Worm (Caenorhabditis elegans): ENCODE measurements around the gene F28C1.1.
A peak's percentile ranks its signal among the peaks of the same experiment; 100 is the strongest.

The F28C1.1 gene

DNA sequence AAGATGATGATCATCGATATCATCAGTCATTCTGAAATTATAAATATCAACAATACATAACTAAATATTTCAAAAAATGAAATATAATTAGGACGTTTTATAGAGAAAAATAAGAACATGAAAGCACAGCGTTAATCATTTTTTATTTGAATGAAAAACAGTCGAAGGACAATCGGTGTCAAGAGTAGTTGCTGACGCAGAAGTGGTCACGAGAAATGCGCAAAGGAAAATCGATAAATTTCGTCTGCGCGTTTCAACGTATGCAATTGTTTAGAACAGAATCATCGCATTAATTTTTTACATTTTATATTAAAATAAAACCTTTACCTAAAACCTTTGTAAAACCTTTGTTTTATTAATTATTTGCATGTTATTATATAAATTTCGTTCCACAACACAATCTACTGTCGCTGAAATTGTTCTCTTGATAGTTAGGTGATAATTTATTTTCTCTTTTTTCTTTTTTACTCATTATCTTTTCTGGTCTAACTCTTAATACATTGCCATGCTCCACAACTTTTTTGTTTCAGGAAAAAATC lies 47.2 kb downstream of the F28C1.1 start, which contains the start of the genes W04D2.4 and rbm-25:
Gene W04D2.4 (minus strand): TSS at position 31 of the 539 bp plus-strand sequence.
Gene rbm-25 (plus strand): TSS at position 489 of the 539 bp plus-strand sequence.
- TF ChIP-seq ztf-11 (tag; optimal IDR thresholded peaks at IDR 0.05), result no peak
- TF ChIP-seq hlh-1 (tag; optimal IDR thresholded peaks at IDR 0.05), result no peak
- no peak for TF ChIP-seq nhr-28 (tag; optimal IDR thresholded peaks at IDR 0.05)
- TF ChIP-seq ces-1 (GFP tag; optimal IDR thresholded peaks at IDR 0.05), result peak; percentile 58
- peak; percentile 60 for TF ChIP-seq lsy-2 (tag; optimal IDR thresholded peaks at IDR 0.05)
- no peak for TF ChIP-seq nhr-12 (tag; optimal IDR thresholded peaks at IDR 0.05)
- TF ChIP-seq nhr-2 (tag; optimal IDR thresholded peaks at IDR 0.05), result peak; percentile 11
- peak; percentile 49 for TF ChIP-seq nhr-237 (tag; optimal IDR thresholded peaks at IDR 0.05)
- peak; percentile 77 for TF ChIP-seq ceh-39 (tag; optimal IDR thresholded peaks at IDR 0.05)
- no peak for TF ChIP-seq ham-2 (GFP tag; optimal IDR thresholded peaks at IDR 0.05)
- TF ChIP-seq pha-4 (tag; optimal IDR thresholded peaks at IDR 0.05), result peak; percentile 70
- no peak for TF ChIP-seq elt-3 (tag; optimal IDR thresholded peaks at IDR 0.05)
- peak; percentile 12 for TF ChIP-seq lin-13 (tag; optimal IDR thresholded peaks at IDR 0.05)
- no peak for TF ChIP-seq unc-62 (GFP tag; optimal IDR thresholded peaks at IDR 0.05)
- no peak for TF ChIP-seq ceh-83 (GFP tag; optimal IDR thresholded peaks at IDR 0.05)
- TF ChIP-seq mep-1 (tag; optimal IDR thresholded peaks at IDR 0.05), result peak; percentile 70
- no peak for TF ChIP-seq lin-32 (GFP tag; optimal IDR thresholded peaks at IDR 0.05)

All from whole organism, mixed stage, embryonic.